Fruit fly (Drosophila melanogaster) whole organism, embryonic: ENCODE measurements around the gene CG18179.

ENCODE experiments used
- CG7556 ChIP-seq: fragments of 200-800 bp; sonication (Bioruptor generic); optimal IDR thresholded peaks from 2 replicates; lab custom pipeline; 2017; ENCODE audit warnings: missing biosample characterization, mild to moderate bottlenecking, missing genetic modification characterization
- btn ChIP-seq: fragments of 200-800 bp; sonication (Bioruptor generic); optimal IDR thresholded peaks from 2 replicates; lab custom pipeline; 2016; ENCODE audit warnings: missing biosample characterization, missing genetic modification characterization
- sob ChIP-seq: fragments of 200-800 bp; sonication (Bioruptor generic); IDR thresholded peaks from 2 replicates; pipeline ENCODE4 v1.3.6; 2022; ENCODE audit warnings: missing biosample characterization, missing genetic modification characterization

dm6 chr3L:9678007-9678497, 39.0 kb downstream of the CG18179 start:
- no peak for TF ChIP-seq CG7556 (GFP tag; lab: Kevin White, UChicago)
- no peak for TF ChIP-seq sob (GFP tag; lab: Robert Waterston, UW)
- no peak for TF ChIP-seq btn (GFP tag; lab: Kevin White, UChicago)
